Fruit fly (Drosophila melanogaster) whole organism, pupa: ENCODE measurements around the gene janB.

Experiments
- CG10348 ChIP-seq: fragments of 200-800 bp; sonication (Bioruptor generic); IDR thresholded peaks from 2 replicates; pipeline ENCODE4 v1.3.6; 2022; ENCODE audit warnings: missing biosample characterization, missing genetic modification characterization
- CG14655 ChIP-seq: fragments of 200-800 bp; sonication (Bioruptor generic); optimal IDR thresholded peaks from 3 replicates; lab custom pipeline; 2017; ENCODE audit warnings: mild to moderate bottlenecking, missing biosample characterization, missing genetic modification reagents, missing genetic modification characterization
- CG32121 ChIP-seq: fragments of 200-800 bp; sonication (Bioruptor generic); IDR thresholded peaks from 2 replicates; pipeline ENCODE4 v1.3.6; 2022; ENCODE audit warnings: missing biosample characterization, missing genetic modification characterization
- CG4496 ChIP-seq: fragments of 200-800 bp; sonication (Bioruptor generic); IDR thresholded peaks from 3 replicates; pipeline ENCODE4 v1.3.6; 2022; ENCODE audit warnings: missing biosample characterization, missing genetic modification characterization
- CG8159 ChIP-seq: fragments of 200-800 bp; sonication (Bioruptor generic); optimal IDR thresholded peaks from 3 replicates; lab custom pipeline; 2018; ENCODE audit warnings: missing biosample characterization, mild to moderate bottlenecking, missing genetic modification characterization, moderate library complexity
- CG8301 ChIP-seq: fragments of 200-800 bp; sonication (Bioruptor generic); optimal IDR thresholded peaks from 2 replicates; lab custom pipeline; 2018; ENCODE audit warnings: missing biosample characterization, mild to moderate bottlenecking, missing genetic modification characterization
- CG9948 ChIP-seq: fragments of 200-800 bp; sonication (Bioruptor generic); optimal IDR thresholded peaks from 2 replicates; lab custom pipeline; 2018; ENCODE audit warnings: missing biosample characterization, mild to moderate bottlenecking, missing genetic modification characterization, moderate library complexity
- D1 ChIP-seq: fragments of 200-800 bp; sonication (Bioruptor generic); optimal IDR thresholded peaks from 2 replicates; lab custom pipeline; 2018; ENCODE audit warnings: missing biosample characterization, mild to moderate bottlenecking, missing genetic modification characterization, moderate library complexity
- EcR ChIP-seq: fragments of 200-800 bp; sonication (Bioruptor generic); optimal IDR thresholded peaks from 3 replicates; lab custom pipeline; 2019; ENCODE audit warnings: missing biosample characterization, missing genetic modification characterization, mild to moderate bottlenecking, moderate library complexity, missing genetic modification reagents
- Ets98B ChIP-seq: fragments of 200-800 bp; sonication (Bioruptor generic); IDR thresholded peaks from 2 replicates; pipeline ENCODE4 v1.3.6; 2022; ENCODE audit warnings: missing biosample characterization, missing genetic modification characterization
- Pif1A ChIP-seq: fragments of 200-800 bp; sonication (Bioruptor generic); optimal IDR thresholded peaks from 3 replicates; lab custom pipeline; 2016; ENCODE audit warnings: missing biosample characterization, missing genetic modification characterization
- Pif1B ChIP-seq: fragments of 200-800 bp; sonication (Bioruptor generic); optimal IDR thresholded peaks from 3 replicates; lab custom pipeline; 2016; ENCODE audit warnings: missing biosample characterization, missing genetic modification characterization
- Snoo ChIP-seq: fragments of 200-800 bp; sonication (Bioruptor generic); optimal IDR thresholded peaks from 3 replicates; lab custom pipeline; 2017; ENCODE audit warnings: missing biosample characterization, mild to moderate bottlenecking, missing genetic modification characterization, inconsistent platforms
- fd96Ca ChIP-seq: fragments of 200-800 bp; sonication (Bioruptor generic); IDR thresholded peaks from 3 replicates; pipeline ENCODE4 v1.3.6; 2022; ENCODE audit warnings: missing biosample characterization, missing genetic modification characterization

dm6 chr3R:30066004-30066403 is 27.5 kb upstream of the janB start:
- TF ChIP-seq CG10348 (GFP tag; lab: Robert Waterston, UW) (no peak), fd96Ca (GFP tag; lab: Robert Waterston, UW) (no peak), CG32121 (GFP tag; lab: Robert Waterston, UW) (no peak), D1 (tag; lab: Kevin White, UChicago) (no peak), Snoo (tag; lab: Kevin White, UChicago) (no peak), Pif1A (GFP tag; lab: Kevin White, UChicago) (no peak), CG14655 (GFP tag; lab: Kevin White, UChicago) (no peak), EcR (GFP tag; lab: Kevin White, UChicago) (peak; percentile 83), CG8301 (tag; lab: Kevin White, UChicago) (no peak), Ets98B (GFP tag; lab: Robert Waterston, UW) (no peak), CG4496 (GFP tag; lab: Robert Waterston, UW) (no peak), Pif1B (no peak), CG9948 (tag; lab: Kevin White, UChicago) (no peak), CG8159 (no peak)
